Worm (Caenorhabditis elegans) whole organism, mixed stage, embryonic: ENCODE measurements around the gene gst-5.

Source experiments
- ceh-39 ChIP-seq: fragments of 150-350 bp; optimal IDR thresholded peaks from 2 replicates; lab custom pipeline; 2014; ENCODE audit warnings: missing biosample characterization, missing genetic modification characterization
- ceh-83 ChIP-seq: fragments of 200-800 bp; sonication (Bioruptor generic); optimal IDR thresholded peaks from 2 replicates; lab custom pipeline; 2018; ENCODE audit warnings: mild to moderate bottlenecking, missing genetic modification characterization, missing compliant biosample characterization
- elt-3 ChIP-seq: fragments of 150-350 bp; optimal IDR thresholded peaks from 2 replicates; lab custom pipeline; 2014; ENCODE audit warnings: missing biosample characterization, missing genetic modification characterization
- lin-13 ChIP-seq: fragments of 150-350 bp; optimal IDR thresholded peaks from 2 replicates; lab custom pipeline; 2014; ENCODE audit warnings: missing biosample characterization, missing genetic modification characterization
- lin-32 ChIP-seq: fragments of 200-800 bp; sonication (Bioruptor generic); optimal IDR thresholded peaks from 2 replicates; lab custom pipeline; 2018; ENCODE audit warnings: mild to moderate bottlenecking, missing genetic modification characterization, missing compliant biosample characterization
- lsy-2 ChIP-seq: fragments of 150-350 bp; optimal IDR thresholded peaks from 2 replicates; lab custom pipeline; 2014; ENCODE audit warnings: missing biosample characterization, missing genetic modification characterization
- mep-1 ChIP-seq: fragments of 150-350 bp; optimal IDR thresholded peaks from 2 replicates; lab custom pipeline; 2017; ENCODE audit warnings: missing biosample characterization, missing genetic modification reagents, missing genetic modification characterization, inconsistent platforms
- mls-2 ChIP-seq: sonication (generic microtip); optimal IDR thresholded peaks from 2 replicates; lab custom pipeline; 2016; ENCODE audit warnings: mild to moderate bottlenecking, missing genetic modification characterization, moderate library complexity, missing compliant biosample characterization
- nhr-12 ChIP-seq: fragments of 150-350 bp; optimal IDR thresholded peaks from 2 replicates; lab custom pipeline; 2014; ENCODE audit warnings: missing biosample characterization, missing genetic modification characterization
- nhr-2 ChIP-seq: fragments of 150-350 bp; optimal IDR thresholded peaks from 2 replicates; lab custom pipeline; 2014; ENCODE audit warnings: missing biosample characterization, missing genetic modification characterization
- pha-4 ChIP-seq: fragments of 150-350 bp; optimal IDR thresholded peaks from 2 replicates; lab custom pipeline; 2018; ENCODE audit warnings: missing biosample characterization, missing genetic modification reagents, missing genetic modification characterization
- snpc-4 ChIP-seq: fragments of 150-350 bp; optimal IDR thresholded peaks from 2 replicates; lab custom pipeline; 2014; ENCODE audit warnings: missing biosample characterization, missing genetic modification characterization
- unc-39 ChIP-seq: fragments of 150-350 bp; optimal IDR thresholded peaks from 2 replicates; lab custom pipeline; 2014; ENCODE audit warnings: missing biosample characterization, missing genetic modification characterization
- zip-8 ChIP-seq: fragments of 150-350 bp; optimal IDR thresholded peaks from 2 replicates; lab custom pipeline; 2014; ENCODE audit warnings: missing biosample characterization, missing genetic modification characterization

DNA sequence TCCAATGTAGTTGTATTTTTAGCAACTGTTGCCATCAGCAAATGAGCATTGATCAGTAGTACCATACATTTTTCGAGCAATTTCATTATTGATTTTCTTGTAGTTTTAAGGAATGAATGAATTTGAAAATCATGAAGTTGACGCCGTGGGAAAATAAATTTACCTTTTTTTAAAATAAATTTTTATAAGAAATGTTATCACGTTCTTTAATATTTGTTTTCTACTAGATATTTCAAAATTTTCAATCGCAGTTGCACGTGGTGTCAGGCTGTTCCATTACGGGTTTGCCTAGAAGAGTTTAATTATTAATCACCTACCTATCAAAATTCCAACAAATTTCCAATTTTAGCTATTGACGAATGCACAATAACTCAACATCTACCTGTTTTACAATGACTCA, 6.6 kb downstream of the gst-5 start, which contains the start of gene R03D7.8:
- TF ChIP-seq mls-2 (no peak), snpc-4 (tag; lab: Kevin White, UChicago) (no peak), lsy-2 (tag; lab: Kevin White, UChicago) (no peak), elt-3 (tag; lab: Kevin White, UChicago) (no peak), nhr-12 (no peak), lin-13 (tag; lab: Kevin White, UChicago) (no peak), unc-39 (no peak), pha-4 (no peak), ceh-39 (tag; lab: Kevin White, UChicago) (no peak), nhr-2 (no peak), mep-1 (no peak), zip-8 (tag; lab: Kevin White, UChicago) (no peak), lin-32 (GFP tag; lab: Kevin White, UChicago) (no peak), ceh-83 (no peak)
